Worm (Caenorhabditis elegans) whole organism, young adult: ENCODE data around the gene plk-1.

ENCODE experiments used
- C06A6.2 ChIP-seq: fragments of 200-800 bp; sonication (Bioruptor generic); conservative IDR thresholded peaks from 2 replicates; pipeline ENCODE4 v1.3.6; 2022; ENCODE audit warnings: missing genetic modification characterization, missing compliant biosample characterization
- F22D6.2 ChIP-seq: sonication (generic microtip); optimal IDR thresholded peaks from 2 replicates; lab custom pipeline; 2016; ENCODE audit warnings: mild to moderate bottlenecking, missing genetic modification characterization, missing compliant biosample characterization
- F23B12.7 ChIP-seq: sonication (generic microtip); optimal IDR thresholded peaks from 2 replicates; lab custom pipeline; 2017; ENCODE audit warnings: missing genetic modification characterization, mild to moderate bottlenecking, missing compliant biosample characterization, antibody characterized with exemption, moderate library complexity; ENCODE audit not compliant: insufficient read depth
- F39B2.1 ChIP-seq: fragments of 200-800 bp; sonication (Bioruptor generic); IDR thresholded peaks from 2 replicates; pipeline ENCODE4 v1.3.6; 2022; ENCODE audit warnings: missing genetic modification reagents, missing genetic modification characterization, missing compliant biosample characterization
- F52B5.7 ChIP-seq: sonication (generic microtip); optimal IDR thresholded peaks from 2 replicates; lab custom pipeline; 2016; ENCODE audit warnings: mild to moderate bottlenecking, missing genetic modification characterization, missing compliant biosample characterization
- Y67H2A.10 ChIP-seq: fragments of 200-800 bp; sonication (Bioruptor generic); conservative IDR thresholded peaks from 2 replicates; pipeline ENCODE4 v1.3.6; 2022; ENCODE audit warnings: missing genetic modification reagents, missing genetic modification characterization, missing compliant biosample characterization
- ama-1 ChIP-seq, 3 experiments: fragments of 150-350 bp in 1 of 3; sonication (generic microtip) in 2 of 3; optimal IDR thresholded peaks; 2 replicates each; lab custom pipeline; 2014 to 2018; ENCODE audit warnings: missing biosample characterization in 2 of 3, missing genetic modification characterization in 2 of 3, missing genetic modification reagents in 2 of 3
- attf-5 ChIP-seq: fragments of 200-800 bp; sonication (Bioruptor generic); optimal IDR thresholded peaks from 2 replicates; lab custom pipeline; 2018; ENCODE audit warnings: mild to moderate bottlenecking, missing genetic modification characterization, missing compliant biosample characterization
- bed-1 ChIP-seq: fragments of 200-800 bp; sonication (Bioruptor generic); IDR thresholded peaks from 2 replicates; pipeline ENCODE4 v1.3.6; 2022; ENCODE audit warnings: missing genetic modification reagents, missing genetic modification characterization, missing compliant biosample characterization
- ccch-3 ChIP-seq: fragments of 200-800 bp; sonication (Bioruptor generic); optimal IDR thresholded peaks from 2 replicates; lab custom pipeline; 2018; ENCODE audit warnings: mild to moderate bottlenecking, missing genetic modification characterization, missing compliant biosample characterization
- ceh-27 ChIP-seq: fragments of 200-800 bp; sonication (Bioruptor generic); optimal IDR thresholded peaks from 2 replicates; lab custom pipeline; 2018; ENCODE audit warnings: mild to moderate bottlenecking, missing genetic modification characterization, moderate library complexity, missing compliant biosample characterization
- chd-7 ChIP-seq: sonication (generic microtip); optimal IDR thresholded peaks from 2 replicates; lab custom pipeline; 2016; ENCODE audit warnings: mild to moderate bottlenecking, missing genetic modification characterization, moderate library complexity, missing compliant biosample characterization
- die-1 ChIP-seq: sonication (generic microtip); optimal IDR thresholded peaks from 2 replicates; lab custom pipeline; 2016; ENCODE audit warnings: missing genotype, mild to moderate bottlenecking, missing genetic modification characterization, missing compliant biosample characterization
- efl-1 ChIP-seq: fragments of 150-350 bp; optimal IDR thresholded peaks from 2 replicates; lab custom pipeline; 2014; ENCODE audit warnings: missing biosample characterization, missing genetic modification reagents, missing genetic modification characterization
- egl-18 ChIP-seq: fragments of 200-800 bp; sonication (Bioruptor generic); IDR thresholded peaks from 2 replicates; pipeline ENCODE4 v1.3.6; 2022; ENCODE audit warnings: missing genetic modification reagents, missing genetic modification characterization, missing compliant biosample characterization
- hmg-1.2 ChIP-seq: fragments of 200-800 bp; sonication (Bioruptor generic); IDR thresholded peaks from 2 replicates; pipeline ENCODE4 v1.3.6; 2022; ENCODE audit warnings: missing genetic modification reagents, missing genetic modification characterization, missing compliant biosample characterization
- hrde-1 ChIP-seq: sonication (generic microtip); optimal IDR thresholded peaks from 2 replicates; lab custom pipeline; 2016; ENCODE audit warnings: missing genetic modification characterization, mild to moderate bottlenecking, missing compliant biosample characterization, moderate library complexity, missing genotype, missing genetic modification reagents, borderline replicate concordance
- lin-40 ChIP-seq: sonication (generic microtip); optimal IDR thresholded peaks from 2 replicates; lab custom pipeline; 2016; ENCODE audit warnings: missing genetic modification characterization, mild to moderate bottlenecking, missing compliant biosample characterization, missing genotype, missing genetic modification reagents
- mcd-1 ChIP-seq: fragments of 200-800 bp; sonication (Bioruptor generic); IDR thresholded peaks from 2 replicates; pipeline ENCODE4 v1.3.6; 2022; ENCODE audit warnings: missing genetic modification reagents, missing genetic modification characterization, missing compliant biosample characterization
- mel-28 ChIP-seq: sonication (generic microtip); optimal IDR thresholded peaks from 2 replicates; lab custom pipeline; 2016; ENCODE audit warnings: borderline replicate concordance, mild to moderate bottlenecking, missing genetic modification characterization, missing compliant biosample characterization
- mes-4 ChIP-seq: sonication (generic microtip); optimal IDR thresholded peaks from 2 replicates; lab custom pipeline; 2016; ENCODE audit warnings: missing genotype, missing genetic modification characterization, missing compliant biosample characterization
- nhr-179 ChIP-seq: sonication (generic microtip); optimal IDR thresholded peaks from 2 replicates; lab custom pipeline; 2016; ENCODE audit warnings: mild to moderate bottlenecking, missing genetic modification characterization, missing compliant biosample characterization
- nhr-27 ChIP-seq: fragments of 200-800 bp; sonication (Bioruptor generic); optimal IDR thresholded peaks from 2 replicates; lab custom pipeline; 2018; ENCODE audit warnings: mild to moderate bottlenecking, missing genetic modification characterization, moderate library complexity, missing compliant biosample characterization
- nhr-80 ChIP-seq: sonication (generic microtip); optimal IDR thresholded peaks from 2 replicates; lab custom pipeline; 2016; ENCODE audit warnings: missing genetic modification characterization, missing compliant biosample characterization
- pbrm-1 ChIP-seq: fragments of 200-800 bp; sonication (Bioruptor generic); IDR thresholded peaks from 2 replicates; pipeline ENCODE4 v1.3.6; 2022; ENCODE audit warnings: missing genetic modification reagents, missing genetic modification characterization, missing compliant biosample characterization
- rec-8 ChIP-seq, 2 experiments: sonication (generic microtip); optimal IDR thresholded peaks; 2 replicates each; lab custom pipeline; 2016; ENCODE audit warnings: mild to moderate bottlenecking in 2 of 2, missing genetic modification characterization in 2 of 2, missing genetic modification reagents in 2 of 2, missing genotype in 2 of 2, missing biosample characterization in 1 of 2, missing compliant biosample characterization in 1 of 2, moderate library complexity in 1 of 2
- rpc-1 ChIP-seq, 2 experiments: fragments of 150-350 bp in 1 of 2; sonication (generic microtip) in 1 of 2; optimal IDR thresholded peaks; 2 replicates each; lab custom pipeline; 2014 to 2018; ENCODE audit warnings: missing biosample characterization in 1 of 2, missing genetic modification characterization in 1 of 2, missing genetic modification reagents in 1 of 2, missing genotype in 1 of 2
- snpc-1.1 ChIP-seq: sonication (generic microtip); optimal IDR thresholded peaks from 2 replicates; lab custom pipeline; 2017; ENCODE audit warnings: missing genetic modification characterization, mild to moderate bottlenecking, missing compliant biosample characterization, antibody characterized with exemption, moderate library complexity, missing genotype, missing genetic modification reagents; ENCODE audit not compliant: insufficient read depth
- tbp1 ChIP-seq: fragments of 200-800 bp; sonication (Bioruptor generic); optimal IDR thresholded peaks from 2 replicates; lab custom pipeline; 2018; ENCODE audit warnings: mild to moderate bottlenecking, missing genetic modification characterization, missing compliant biosample characterization
- tbx-9 ChIP-seq: sonication (generic microtip); optimal IDR thresholded peaks from 2 replicates; lab custom pipeline; 2016; ENCODE audit warnings: borderline replicate concordance, missing genetic modification characterization, inconsistent platforms, missing compliant biosample characterization
- ztf-18 ChIP-seq: sonication (generic microtip); optimal IDR thresholded peaks from 2 replicates; lab custom pipeline; 2016; ENCODE audit warnings: missing genotype, mild to moderate bottlenecking, missing genetic modification characterization, missing compliant biosample characterization
- ztf-6 ChIP-seq: fragments of 200-800 bp; sonication (Bioruptor generic); IDR thresholded peaks from 2 replicates; pipeline ENCODE4 v1.3.6; 2022; ENCODE audit warnings: missing genetic modification reagents, missing genetic modification characterization, missing compliant biosample characterization

The plk-1 gene

DNA sequence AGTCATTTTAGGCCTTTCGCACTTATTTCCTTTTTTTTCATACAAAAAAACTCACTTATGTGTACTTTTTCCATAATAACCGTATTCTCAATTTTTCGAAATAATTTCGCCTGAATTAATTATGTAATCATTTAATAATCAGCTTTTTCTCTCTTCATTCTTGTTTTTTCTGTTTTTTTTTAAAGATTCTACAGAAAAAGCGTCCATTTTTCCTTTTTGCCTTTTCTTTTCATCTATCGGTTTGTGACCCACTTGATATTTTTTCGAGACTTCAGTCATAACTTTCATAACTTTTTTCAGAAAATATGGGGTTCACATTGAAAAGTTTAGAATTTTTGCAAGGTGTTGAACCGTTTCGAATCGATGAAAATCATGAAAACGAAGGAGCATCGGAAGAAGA lies 12.9 kb upstream of the plk-1 start, which contains the start of gene vms-1:
vms-1 (plus strand) TSS at position 301 of the 400 bp plus-strand sequence.
- TF ChIP-seq die-1 (tag; lab: Kevin White, UChicago) (no peak), efl-1 (GFP tag; lab: Kevin White, UChicago) (no peak), hrde-1 (tag; lab: Kevin White, UChicago) (no peak)

DNA sequence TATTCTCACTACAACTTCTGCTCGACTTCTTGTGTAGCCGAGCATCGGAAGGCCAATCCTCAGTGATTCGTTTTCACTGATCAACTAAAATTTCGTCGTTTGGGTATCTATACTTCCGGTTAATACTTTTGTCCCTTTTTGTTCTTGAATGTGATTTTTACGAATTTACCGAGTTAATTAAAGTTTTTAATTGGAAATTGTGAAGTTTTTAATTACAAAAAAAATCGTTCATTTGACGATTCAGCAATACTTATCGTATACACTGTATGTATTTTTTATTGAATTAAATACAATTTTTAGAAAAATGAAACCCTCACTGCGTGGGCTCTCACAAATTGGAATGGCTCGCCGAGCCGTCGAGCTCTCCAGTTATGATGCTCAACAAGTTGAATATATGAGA lies 9.7 kb upstream of the plk-1 start, which contains the start of gene idi-1:
idi-1 (plus strand) TSS at position 301 of the 400 bp plus-strand sequence.
- TF ChIP-seq rpc-1 (optimal IDR thresholded peaks at IDR 0.05; lab: Kevin White, UChicago) (no peak), rpc-1 (tag; optimal IDR thresholded peaks at IDR 0.05; lab: Kevin White, UChicago) (no peak), mes-4 (no peak), ama-1 (optimal IDR thresholded peaks at IDR 0.05; lab: Kevin White, UChicago) (no peak), ama-1 (GFP tag; optimal IDR thresholded peaks at IDR 0.05; lab: Kevin White, UChicago) (no peak)

DNA sequence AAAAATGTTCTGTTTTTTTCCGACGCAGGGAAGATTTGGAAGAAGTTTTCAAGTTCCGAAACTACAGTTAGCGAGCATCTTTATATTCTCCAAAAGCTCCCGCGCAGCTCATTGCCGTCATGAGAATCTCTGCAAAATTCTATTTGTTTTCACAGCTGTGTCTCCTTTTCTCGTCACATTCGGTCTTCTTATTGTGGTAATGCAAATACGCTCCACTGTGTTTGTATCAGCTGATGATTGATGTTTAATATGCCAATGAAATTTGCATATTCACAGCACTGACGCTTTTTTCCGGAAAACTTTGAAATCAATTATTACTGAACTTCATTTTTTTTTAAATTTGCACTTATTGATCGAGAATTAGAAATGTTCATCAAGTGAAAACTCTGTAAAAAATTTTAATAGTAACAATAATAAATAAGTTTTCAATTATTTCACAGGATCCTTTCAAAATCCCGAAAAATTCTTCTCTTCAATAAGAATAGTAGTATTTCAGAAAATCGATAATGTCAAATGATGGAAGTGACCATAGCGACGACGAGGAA lies 8.0 kb upstream of the plk-1 start, which contains the start of gene K06H7.2:
K06H7.2 (plus strand) TSS at position 495 of the 545 bp plus-strand sequence.
- no peak for TF ChIP-seq rec-8 (tag; optimal IDR thresholded peaks at IDR 0.05; lab: Kevin White, UChicago)
- peak; percentile 4 for TF ChIP-seq ceh-27 (GFP tag; lab: Kevin White, UChicago)
- TF ChIP-seq F52B5.7 (tag; lab: Kevin White, UChicago) = no peak
- TF ChIP-seq bed-1 (GFP tag; lab: Robert Waterston, UW) = no peak
- TF ChIP-seq mel-28 (tag; lab: Kevin White, UChicago) = no peak
- TF ChIP-seq chd-7 = no peak
- peak; percentile 79 for TF ChIP-seq attf-5 (GFP tag; lab: Kevin White, UChicago)
- peak; percentile 79 for TF ChIP-seq mcd-1 (GFP tag; lab: Robert Waterston, UW)
- no peak for TF ChIP-seq ztf-6 (GFP tag; lab: Robert Waterston, UW)
- TF ChIP-seq ccch-3 = no peak
- TF ChIP-seq nhr-80 (tag; lab: Kevin White, UChicago) = peak; percentile 38
- TF ChIP-seq pbrm-1 (GFP tag; lab: Robert Waterston, UW) = no peak
- peak; percentile 4 for TF ChIP-seq lin-40
- no peak for TF ChIP-seq F22D6.2 (tag; lab: Kevin White, UChicago)
- no peak for TF ChIP-seq Y67H2A.10 (GFP tag; lab: Robert Waterston, UW)
- 0 out of 2 replicates have a peak, but pooled peaks have one; percentile 12 for TF ChIP-seq hmg-1.2 (GFP tag; lab: Robert Waterston, UW)
- no peak for TF ChIP-seq nhr-27
- no peak for TF ChIP-seq snpc-1.1 (tag; lab: Kevin White, UChicago)

DNA sequence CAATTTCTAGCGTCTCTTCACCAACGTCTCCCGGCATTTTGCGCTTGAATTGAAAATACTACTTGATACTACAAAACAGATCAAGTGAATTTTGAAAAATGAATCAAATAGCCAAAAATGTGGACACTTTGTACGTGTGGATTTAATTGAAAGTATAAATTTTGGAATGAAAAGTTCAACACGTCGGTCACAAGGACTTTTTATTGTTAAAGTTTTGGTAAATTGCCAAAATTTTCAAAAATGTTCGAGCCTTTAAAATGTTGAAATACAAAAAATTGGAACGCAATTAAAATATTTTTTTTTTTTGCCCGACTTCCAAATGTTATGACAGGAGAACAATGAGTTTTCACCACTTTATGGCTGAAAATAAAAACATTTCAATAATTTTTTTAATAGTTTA lies 3.0 kb upstream of the plk-1 start, which contains the start of gene K06H7.8:
K06H7.8 (minus strand) TSS at position 101 of the 400 bp plus-strand sequence.
- TF ChIP-seq Y67H2A.10 (GFP tag; lab: Robert Waterston, UW) (no peak), F23B12.7 (no peak), hmg-1.2 (GFP tag; lab: Robert Waterston, UW) (no peak), attf-5 (GFP tag; lab: Kevin White, UChicago) (no peak), C06A6.2 (GFP tag; lab: Robert Waterston, UW) (no peak), tbx-9 (no peak), egl-18 (GFP tag; lab: Robert Waterston, UW) (no peak), nhr-179 (tag; lab: Kevin White, UChicago) (no peak), ztf-18 (no peak), tbp1 (no peak), F39B2.1 (GFP tag; lab: Robert Waterston, UW) (no peak)
